Worm (Caenorhabditis elegans): ENCODE data around the gene ncs-4.

- no peak for TF ChIP-seq nhr-27 (tag; optimal IDR thresholded peaks at IDR 0.05)
- no peak for TF ChIP-seq Y67H2A.10 (GFP tag; conservative IDR thresholded peaks at IDR 0.05)
- no peak for TF ChIP-seq lin-54 (GFP tag; optimal IDR thresholded peaks at IDR 0.05)
These were observed 21.2 kb upstream of the ncs-4 start for ce11 chrX:10155127-10155526.

All from whole organism, young adult.